Worm (Caenorhabditis elegans): ENCODE results near the gene sra-1.

DNA sequence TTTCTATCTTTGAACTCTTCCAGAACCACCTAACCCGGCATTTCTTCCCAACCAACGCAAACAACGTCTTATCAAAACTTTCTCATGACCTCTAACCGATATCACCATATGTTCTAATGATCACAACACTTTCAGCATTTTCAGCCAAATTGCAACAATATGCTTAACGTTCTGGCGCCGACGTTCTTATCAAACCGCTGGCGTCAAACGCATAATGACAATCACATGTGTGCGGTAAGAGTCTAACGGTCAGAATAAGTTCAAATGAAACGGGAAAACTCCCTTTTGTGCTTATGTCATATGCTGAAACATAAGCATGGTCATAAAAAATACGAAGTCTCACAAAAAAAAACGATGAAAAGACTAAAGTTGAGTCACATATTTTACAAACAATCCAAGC is 20.5 kb downstream of the sra-1 start:
- TF ChIP-seq flt-1 (GFP tag; IDR thresholded peaks at IDR 0.05) (no peak), cog-1 (tag; optimal IDR thresholded peaks at IDR 0.05) (no peak), med-1 (GFP tag; optimal IDR thresholded peaks at IDR 0.05; ENCODE audit: insufficient read depth) (no peak), T22C8.4 (GFP tag; IDR thresholded peaks at IDR 0.05) (no peak)

Measured in whole organism, midembryonic.